Fruit fly (Drosophila melanogaster) whole organism, embryonic: Measurements from ENCODE around the gene CG4455.

Experiments used
- ATbp ChIP-seq: fragments of 200-800 bp; sonication (Bioruptor generic); optimal IDR thresholded peaks from 2 replicates; lab custom pipeline; 2017; ENCODE audit warnings: missing biosample characterization, mild to moderate bottlenecking, missing genetic modification characterization, missing genetic modification reagents
- C15 ChIP-seq: fragments of 200-800 bp; sonication (Bioruptor generic); IDR thresholded peaks from 3 replicates; pipeline ENCODE4 v1.3.6; 2022; ENCODE audit warnings: missing biosample characterization, missing genetic modification characterization
- CG11560 ChIP-seq: fragments of 200-800 bp; sonication (Bioruptor generic); IDR thresholded peaks from 3 replicates; pipeline ENCODE4 v1.3.6; 2022; ENCODE audit warnings: missing biosample characterization, missing genetic modification characterization
- CG12299 ChIP-seq: fragments of 200-800 bp; sonication (Bioruptor generic); optimal IDR thresholded peaks from 2 replicates; lab custom pipeline; 2018; ENCODE audit warnings: missing biosample characterization, mild to moderate bottlenecking, missing genetic modification characterization
- CG14667 ChIP-seq: fragments of 200-800 bp; sonication (Bioruptor generic); IDR thresholded peaks from 2 replicates; pipeline ENCODE4 v1.3.6; 2022; ENCODE audit warnings: missing biosample characterization, missing genetic modification characterization
- CG16779 ChIP-seq: fragments of 200-800 bp; sonication (Bioruptor generic); IDR thresholded peaks from 2 replicates; pipeline ENCODE4 v1.3.6; 2022; ENCODE audit warnings: missing biosample characterization, missing genetic modification characterization
- CG18599 ChIP-seq: fragments of 200-800 bp; sonication (Bioruptor generic); optimal IDR thresholded peaks from 3 replicates; lab custom pipeline; 2017; ENCODE audit warnings: missing biosample characterization, missing genetic modification characterization, mild to moderate bottlenecking, moderate library complexity, missing genetic modification reagents
- CG32772 ChIP-seq: fragments of 200-800 bp; sonication (Bioruptor generic); IDR thresholded peaks from 2 replicates; pipeline ENCODE4 v1.3.6; 2022; ENCODE audit warnings: missing biosample characterization, missing genetic modification characterization
- CG34376 ChIP-seq: fragments of 200-800 bp; sonication (Bioruptor generic); optimal IDR thresholded peaks from 2 replicates; lab custom pipeline; 2018; ENCODE audit warnings: missing biosample characterization, mild to moderate bottlenecking, missing genetic modification characterization
- CG4360 ChIP-seq: fragments of 200-800 bp; sonication (Bioruptor generic); IDR thresholded peaks from 2 replicates; pipeline ENCODE4 v1.3.6; 2022; ENCODE audit warnings: missing biosample characterization, missing genetic modification characterization
- CG6272 ChIP-seq: fragments of 200-800 bp; sonication (Bioruptor generic); IDR thresholded peaks from 2 replicates; pipeline ENCODE4 v1.3.6; 2022; ENCODE audit warnings: missing biosample characterization, missing genetic modification characterization
- CG6683 ChIP-seq: fragments of 200-800 bp; sonication (Bioruptor generic); optimal IDR thresholded peaks from 2 replicates; lab custom pipeline; 2017; ENCODE audit warnings: missing biosample characterization, mild to moderate bottlenecking, missing genetic modification characterization, missing genetic modification reagents
- CG6813 ChIP-seq: fragments of 200-800 bp; sonication (Bioruptor generic); optimal IDR thresholded peaks from 2 replicates; lab custom pipeline; 2017; ENCODE audit warnings: missing biosample characterization, missing genetic modification characterization, mild to moderate bottlenecking, moderate library complexity, missing genetic modification reagents
- CG7839 ChIP-seq: fragments of 200-800 bp; sonication (Bioruptor generic); optimal IDR thresholded peaks from 3 replicates; lab custom pipeline; 2018; ENCODE audit warnings: missing biosample characterization, mild to moderate bottlenecking, missing genetic modification characterization, moderate library complexity
- CG7963 ChIP-seq: fragments of 200-800 bp; sonication (Bioruptor generic); IDR thresholded peaks from 3 replicates; pipeline ENCODE4 v1.3.6; 2022; ENCODE audit warnings: missing biosample characterization, missing genetic modification characterization; ENCODE audit not compliant: partially characterized antibody
- CG8388 ChIP-seq: fragments of 200-800 bp; sonication (Bioruptor generic); optimal IDR thresholded peaks from 2 replicates; lab custom pipeline; 2019; ENCODE audit warnings: missing biosample characterization, mild to moderate bottlenecking, missing genetic modification characterization, moderate library complexity
- CG9727 ChIP-seq: fragments of 200-800 bp; sonication (Bioruptor generic); optimal IDR thresholded peaks from 3 replicates; lab custom pipeline; 2017; ENCODE audit warnings: missing biosample characterization, mild to moderate bottlenecking, missing genetic modification characterization
- Camta ChIP-seq: fragments of 200-800 bp; sonication (Bioruptor generic); optimal IDR thresholded peaks from 2 replicates; lab custom pipeline; 2016; ENCODE audit warnings: missing biosample characterization, missing genetic modification characterization
- Dip2 ChIP-seq: fragments of 200-800 bp; sonication (Bioruptor generic); IDR thresholded peaks from 2 replicates; pipeline ENCODE4 v1.3.6; 2022; ENCODE audit warnings: missing biosample characterization, missing genetic modification characterization
- Dref ChIP-seq: fragments of 200-800 bp; sonication (Bioruptor generic); IDR thresholded peaks from 2 replicates; pipeline ENCODE4 v1.3.6; 2022; ENCODE audit warnings: missing biosample characterization, missing genetic modification characterization
- Fer2 ChIP-seq: fragments of 200-800 bp; sonication (Bioruptor generic); optimal IDR thresholded peaks from 2 replicates; lab custom pipeline; 2018; ENCODE audit warnings: missing biosample characterization, mild to moderate bottlenecking, missing genetic modification characterization, moderate library complexity
- Gsc ChIP-seq: fragments of 200-800 bp; sonication (Bioruptor generic); IDR thresholded peaks from 2 replicates; pipeline ENCODE4 v1.3.6; 2022; ENCODE audit warnings: missing biosample characterization, missing genetic modification characterization
- Hand ChIP-seq: fragments of 200-800 bp; sonication (Bioruptor generic); optimal IDR thresholded peaks from 2 replicates; lab custom pipeline; 2017; ENCODE audit warnings: mild to moderate bottlenecking, missing biosample characterization, missing genetic modification reagents, missing genetic modification characterization
- Lhr ChIP-seq: fragments of 200-800 bp; sonication (Bioruptor generic); optimal IDR thresholded peaks from 3 replicates; lab custom pipeline; 2017; ENCODE audit warnings: mild to moderate bottlenecking, missing biosample characterization, missing genetic modification reagents, missing genetic modification characterization
- Lpt ChIP-seq: fragments of >200 bp; optimal IDR thresholded peaks from 2 replicates; lab custom pipeline; 2018; ENCODE audit warnings: missing biosample characterization, missing genetic modification characterization
- Meics ChIP-seq: fragments of 200-800 bp; sonication (Bioruptor generic); optimal IDR thresholded peaks from 2 replicates; lab custom pipeline; 2017; ENCODE audit warnings: missing biosample characterization, mild to moderate bottlenecking, missing genetic modification characterization
- Mes4 ChIP-seq: fragments of 200-800 bp; sonication (Bioruptor generic); optimal IDR thresholded peaks from 2 replicates; lab custom pipeline; 2016; ENCODE audit warnings: missing biosample characterization, missing genetic modification characterization
- Nf-YB ChIP-seq: fragments of 200-800 bp; sonication (Bioruptor generic); optimal IDR thresholded peaks from 3 replicates; lab custom pipeline; 2019; ENCODE audit warnings: missing biosample characterization, mild to moderate bottlenecking, missing genetic modification characterization, moderate library complexity
- Oli ChIP-seq: fragments of 200-800 bp; sonication (Bioruptor generic); optimal IDR thresholded peaks from 2 replicates; lab custom pipeline; 2018; ENCODE audit warnings: missing biosample characterization, mild to moderate bottlenecking, missing genetic modification characterization, moderate library complexity
- Sin3A ChIP-seq: fragments of >200 bp; optimal IDR thresholded peaks from 2 replicates; lab custom pipeline; 2018
- Sry-β ChIP-seq: fragments of 200-800 bp; sonication (Bioruptor generic); optimal IDR thresholded peaks from 2 replicates; lab custom pipeline; 2018; ENCODE audit warnings: missing biosample characterization, mild to moderate bottlenecking, missing genetic modification characterization, moderate library complexity
- Taf1 ChIP-seq: fragments of 200-800 bp; sonication (Bioruptor generic); IDR thresholded peaks from 2 replicates; pipeline ENCODE4 v1.3.6; 2022; ENCODE audit warnings: missing biosample characterization, missing genetic modification characterization
- bab2 ChIP-seq: fragments of 200-800 bp; sonication (Bioruptor generic); optimal IDR thresholded peaks from 2 replicates; lab custom pipeline; 2016; ENCODE audit warnings: missing biosample characterization, missing genetic modification characterization
- bsh ChIP-seq, 2 experiments: fragments of 200-800 bp; sonication (Bioruptor generic); optimal IDR thresholded peaks; 2 replicates each; lab custom pipeline; 2017 to 2018; ENCODE audit warnings: mild to moderate bottlenecking in 2 of 2, missing biosample characterization in 2 of 2, missing genetic modification characterization in 2 of 2, moderate library complexity in 1 of 2
- ci ChIP-seq: fragments of 200-800 bp; sonication (Bioruptor generic); IDR thresholded peaks from 3 replicates; pipeline ENCODE4 v1.3.6; 2022; ENCODE audit warnings: missing biosample characterization, missing genetic modification characterization
- crc ChIP-seq: fragments of 200-800 bp; sonication (Bioruptor generic); optimal IDR thresholded peaks from 2 replicates; lab custom pipeline; 2016; ENCODE audit warnings: missing biosample characterization, missing genetic modification characterization
- crol ChIP-seq: fragments of 200-800 bp; sonication (Bioruptor generic); IDR thresholded peaks from 2 replicates; pipeline ENCODE4 v1.3.6; 2022; ENCODE audit warnings: missing biosample characterization, missing genetic modification characterization
- fd3F ChIP-seq: fragments of 200-800 bp; sonication (Bioruptor generic); optimal IDR thresholded peaks from 2 replicates; lab custom pipeline; 2018; ENCODE audit warnings: missing biosample characterization, mild to moderate bottlenecking, missing genetic modification characterization, moderate library complexity
- her ChIP-seq: fragments of 200-800 bp; sonication (Bioruptor generic); optimal IDR thresholded peaks from 2 replicates; lab custom pipeline; 2016; ENCODE audit warnings: missing biosample characterization, missing genetic modification characterization
- jumu ChIP-seq: fragments of 200-800 bp; sonication (Bioruptor generic); optimal IDR thresholded peaks from 3 replicates; lab custom pipeline; 2016; ENCODE audit warnings: missing biosample characterization, missing genetic modification characterization
- nerfin-1 ChIP-seq: fragments of 200-800 bp; sonication (Bioruptor generic); optimal IDR thresholded peaks from 3 replicates; lab custom pipeline; 2019; ENCODE audit warnings: missing biosample characterization, mild to moderate bottlenecking, missing genetic modification characterization, moderate library complexity
- repo ChIP-seq: fragments of 200-800 bp; sonication (Bioruptor generic); optimal IDR thresholded peaks from 2 replicates; lab custom pipeline; 2016; ENCODE audit warnings: missing biosample characterization, missing genetic modification characterization
- shn ChIP-seq: fragments of 200-800 bp; sonication (Bioruptor generic); optimal IDR thresholded peaks from 3 replicates; lab custom pipeline; 2016; ENCODE audit warnings: missing biosample characterization, missing genetic modification characterization
- sug ChIP-seq: fragments of 200-800 bp; optimal IDR thresholded peaks from 2 replicates; lab custom pipeline; 2019; ENCODE audit warnings: missing biosample characterization, mild to moderate bottlenecking, missing genetic modification characterization, moderate library complexity
- tgo ChIP-seq: fragments of 200-800 bp; sonication (Bioruptor generic); IDR thresholded peaks from 3 replicates; pipeline ENCODE4 v1.3.6; 2022; ENCODE audit warnings: missing biosample characterization, missing genetic modification characterization
- tin ChIP-seq: fragments of 200-800 bp; sonication (Bioruptor generic); optimal IDR thresholded peaks from 3 replicates; lab custom pipeline; 2016; ENCODE audit warnings: missing biosample characterization, missing genetic modification characterization
- toy ChIP-seq: fragments of 200-800 bp; sonication (Bioruptor generic); IDR thresholded peaks from 2 replicates; pipeline ENCODE4 v1.3.6; 2022; ENCODE audit warnings: missing biosample characterization, missing genetic modification characterization
- tup ChIP-seq: fragments of 200-800 bp; sonication (Bioruptor generic); optimal IDR thresholded peaks from 2 replicates; lab custom pipeline; 2016; ENCODE audit warnings: missing biosample characterization, mild to moderate bottlenecking, missing genetic modification characterization, moderate library complexity
- unc-4 ChIP-seq: fragments of 200-800 bp; sonication (Bioruptor generic); IDR thresholded peaks from 2 replicates; pipeline ENCODE4 v1.3.6; 2022; ENCODE audit warnings: missing biosample characterization, missing genetic modification characterization; ENCODE audit not compliant: partially characterized antibody
- zfh1 ChIP-seq: fragments of 200-800 bp; sonication (Bioruptor generic); IDR thresholded peaks from 3 replicates; pipeline ENCODE4 v1.3.6; 2022; ENCODE audit warnings: missing biosample characterization, missing genetic modification characterization

The CG4455 gene

dm6 chr2L:16307026-16307703 is 45.6 kb upstream of the CG4455 start, which contains the start of the genes CG5861 and Syx5 (continued):
- TF ChIP-seq CG7963 (GFP tag; lab: Robert Waterston, UW) (peak; percentile 66), Taf1 (GFP tag; lab: Robert Waterston, UW) (no peak), Lhr (no peak), tgo (peak; percentile 56; the same call in 2 of the 3 replicates), crol (GFP tag; lab: Robert Waterston, UW) (no peak), sug (peak; percentile 81), Mes4 (GFP tag; lab: Kevin White, UChicago) (no peak), unc-4 (peak; percentile 95), Sin3A (peak; percentile 0), CG7839 (tag; lab: Kevin White, UChicago) (no peak), Nf-YB (GFP tag; lab: Kevin White, UChicago) (peak; percentile 5), bab2 (no peak), CG14667 (GFP tag; lab: Robert Waterston, UW) (no peak), Dip2 (no peak), zfh1 (GFP tag; lab: Robert Waterston, UW) (peak; percentile 67; the same call in 1 of the 3 replicates), Camta (GFP tag; lab: Kevin White, UChicago) (no peak), CG18599 (no peak), Hand (GFP tag; lab: Kevin White, UChicago) (no peak), CG32772 (GFP tag; lab: Robert Waterston, UW) (peak; percentile 74; the same call in 1 of the 2 replicates), CG6272 (GFP tag; lab: Robert Waterston, UW) (0 out of 2 replicates have a peak, but pooled peaks have one; percentile 59), CG4360 (GFP tag; lab: Robert Waterston, UW) (no peak), tin (GFP tag; lab: Kevin White, UChicago) (peak; percentile 33), her (GFP tag; lab: Kevin White, UChicago) (no peak), Fer2 (tag; lab: Kevin White, UChicago) (peak; percentile 42), repo (GFP tag; lab: Kevin White, UChicago) (no peak), toy (GFP tag; lab: Robert Waterston, UW) (no peak), ATbp (GFP tag; lab: Kevin White, UChicago) (no peak), Oli (no peak), CG6683 (GFP tag; lab: Kevin White, UChicago) (no peak), ci (GFP tag; lab: Robert Waterston, UW) (no peak), nerfin-1 (tag; lab: Kevin White, UChicago) (peak; percentile 40), Gsc (GFP tag; lab: Robert Waterston, UW) (no peak), crc (GFP tag; lab: Kevin White, UChicago) (no peak), CG6813 (GFP tag; lab: Kevin White, UChicago) (no peak), CG11560 (tag; lab: Robert Waterston, UW) (no peak), Sry-β (peak; percentile 85), jumu (GFP tag; lab: Kevin White, UChicago) (no peak), CG34376 (GFP tag; lab: Kevin White, UChicago) (peak; percentile 75), CG16779 (no peak), bsh (GFP tag; optimal IDR thresholded peaks at IDR 0.05; lab: Kevin White, UChicago) (peak in 1 of 2 experiments; percentile 56), CG8388 (GFP tag; lab: Kevin White, UChicago) (peak; percentile 47), C15 (GFP tag; lab: Robert Waterston, UW) (no peak), Meics (GFP tag; lab: Kevin White, UChicago) (peak; percentile 65), CG9727 (GFP tag; lab: Kevin White, UChicago) (peak; percentile 45), Lpt (GFP tag; lab: Kevin White, UChicago) (no peak), shn (GFP tag; lab: Kevin White, UChicago) (no peak), fd3F (GFP tag; lab: Kevin White, UChicago) (peak; percentile 20), Dref (peak; percentile 75), tup (GFP tag; lab: Kevin White, UChicago) (peak; percentile 37), CG12299 (tag; lab: Kevin White, UChicago) (peak; percentile 38)
